Worm (Caenorhabditis elegans) whole organism, L3 larva: ENCODE data around the gene str-20.

Experiments
- R02D3.7 ChIP-seq: fragments of 150-350 bp; optimal IDR thresholded peaks from 2 replicates; lab custom pipeline; 2014; ENCODE audit warnings: missing biosample characterization, missing genetic modification characterization
- ZK546.5 ChIP-seq: sonication (generic microtip); optimal IDR thresholded peaks from 2 replicates; lab custom pipeline; 2017; ENCODE audit warnings: missing biosample characterization, missing genetic modification characterization
- ama-1 ChIP-seq: fragments of 150-350 bp; optimal IDR thresholded peaks from 2 replicates; lab custom pipeline; 2018
- ceh-16 ChIP-seq: sonication (generic microtip); optimal IDR thresholded peaks from 2 replicates; lab custom pipeline; 2017; ENCODE audit warnings: missing biosample characterization, missing genetic modification characterization
- ceh-28 ChIP-seq: fragments of 150-350 bp; optimal IDR thresholded peaks from 2 replicates; lab custom pipeline; 2014; ENCODE audit warnings: missing biosample characterization, missing genetic modification reagents, missing genetic modification characterization
- ceh-82 ChIP-seq: fragments of 150-350 bp; optimal IDR thresholded peaks from 2 replicates; lab custom pipeline; 2014; ENCODE audit warnings: missing biosample characterization, missing genetic modification characterization
- ceh-9 ChIP-seq: sonication (generic microtip); optimal IDR thresholded peaks from 2 replicates; lab custom pipeline; 2018; ENCODE audit warnings: missing biosample characterization, missing genetic modification characterization
- egl-27 ChIP-seq: sonication (generic microtip); optimal IDR thresholded peaks from 4 replicates; lab custom pipeline; 2017; ENCODE audit warnings: missing biosample characterization, missing genetic modification reagents, missing genetic modification characterization
- egl-5 ChIP-seq: fragments of 150-350 bp; optimal IDR thresholded peaks from 2 replicates; lab custom pipeline; 2017; ENCODE audit warnings: missing biosample characterization, missing genetic modification reagents, missing genetic modification characterization, inconsistent platforms
- elt-1 ChIP-seq: fragments of 150-350 bp; optimal IDR thresholded peaks from 2 replicates; lab custom pipeline; 2014; ENCODE audit warnings: missing biosample characterization, missing genetic modification characterization
- elt-2 ChIP-seq: sonication (generic microtip); optimal IDR thresholded peaks from 2 replicates; lab custom pipeline; 2016; ENCODE audit warnings: missing genetic modification reagents, mild to moderate bottlenecking, missing genetic modification characterization, missing compliant biosample characterization
- elt-3 ChIP-seq, 3 experiments: fragments of 150-350 bp in 1 of 3; sonication (generic microtip) in 2 of 3; optimal IDR thresholded peaks; 2 replicates in 2 of 3; 4 replicates in 1 of 3; lab custom pipeline; 2014 to 2017; ENCODE audit warnings: missing biosample characterization in 3 of 3, missing genetic modification characterization in 3 of 3
- eor-1 ChIP-seq, 2 experiments: fragments of 150-350 bp; optimal IDR thresholded peaks; 2 replicates each; lab custom pipeline; 2014 to 2018; ENCODE audit warnings: missing biosample characterization in 2 of 2, missing genetic modification characterization in 2 of 2
- fkh-10 ChIP-seq: sonication (generic microtip); optimal IDR thresholded peaks from 2 replicates; lab custom pipeline; 2017; ENCODE audit warnings: missing biosample characterization, missing genetic modification reagents, missing genetic modification characterization
- fkh-2 ChIP-seq: fragments of 150-350 bp; optimal IDR thresholded peaks from 2 replicates; lab custom pipeline; 2014; ENCODE audit warnings: missing biosample characterization, missing genetic modification reagents, missing genetic modification characterization
- fos-1 ChIP-seq: fragments of 150-350 bp; optimal IDR thresholded peaks from 2 replicates; lab custom pipeline; 2014; ENCODE audit warnings: missing biosample characterization, missing genetic modification characterization
- jun-1 ChIP-seq: fragments of 150-350 bp; optimal IDR thresholded peaks from 2 replicates; lab custom pipeline; 2014; ENCODE audit warnings: missing biosample characterization, missing genetic modification reagents, missing genetic modification characterization
- lin-15B ChIP-seq: fragments of 150-350 bp; optimal IDR thresholded peaks from 2 replicates; lab custom pipeline; 2014; ENCODE audit warnings: missing biosample characterization, missing genetic modification characterization
- lin-39 ChIP-seq: fragments of 150-350 bp; optimal IDR thresholded peaks from 2 replicates; lab custom pipeline; 2018; ENCODE audit warnings: missing biosample characterization, missing genetic modification reagents, missing genetic modification characterization
- lsy-12 ChIP-seq: sonication (generic microtip); optimal IDR thresholded peaks from 2 replicates; lab custom pipeline; 2016; ENCODE audit warnings: mild to moderate bottlenecking, missing genetic modification characterization, missing compliant biosample characterization
- mml-1 ChIP-seq: fragments of 150-350 bp; sonication (generic microtip); optimal IDR thresholded peaks from 3 replicates; lab custom pipeline; 2014; ENCODE audit warnings: missing biosample characterization, missing genetic modification characterization
- nfya-1 ChIP-seq: sonication (generic microtip); optimal IDR thresholded peaks from 2 replicates; lab custom pipeline; 2017; ENCODE audit warnings: missing genetic modification characterization, mild to moderate bottlenecking, missing compliant biosample characterization, antibody characterized with exemption, moderate library complexity; ENCODE audit not compliant: insufficient read depth
- nhr-11 ChIP-seq: fragments of 150-350 bp; optimal IDR thresholded peaks from 2 replicates; lab custom pipeline; 2014; ENCODE audit warnings: missing biosample characterization, missing genetic modification characterization
- nhr-12 ChIP-seq: fragments of 150-350 bp; optimal IDR thresholded peaks from 2 replicates; lab custom pipeline; 2014; ENCODE audit warnings: missing biosample characterization, missing genetic modification characterization
- nhr-23 ChIP-seq: fragments of 150-350 bp; optimal IDR thresholded peaks from 2 replicates; lab custom pipeline; 2014; ENCODE audit warnings: missing biosample characterization, missing genetic modification reagents, missing genetic modification characterization
- nhr-25 ChIP-seq: sonication (generic microtip); optimal IDR thresholded peaks from 2 replicates; lab custom pipeline; 2017; ENCODE audit warnings: missing biosample characterization, missing genetic modification characterization
- nhr-28 ChIP-seq: fragments of 150-350 bp; optimal IDR thresholded peaks from 2 replicates; lab custom pipeline; 2014; ENCODE audit warnings: missing biosample characterization, missing genetic modification characterization
- nhr-76 ChIP-seq: fragments of 150-350 bp; sonication (generic microtip); optimal IDR thresholded peaks from 5 replicates; lab custom pipeline; 2014; ENCODE audit warnings: missing biosample characterization, missing genetic modification characterization
- nhr-77 ChIP-seq: fragments of 150-350 bp; optimal IDR thresholded peaks from 2 replicates; lab custom pipeline; 2014; ENCODE audit warnings: missing biosample characterization, missing genetic modification characterization
- pha-4 ChIP-seq: fragments of 150-350 bp; optimal IDR thresholded peaks from 2 replicates; lab custom pipeline; 2014; ENCODE audit warnings: missing biosample characterization, missing genetic modification reagents, missing genetic modification characterization
- pqm-1 ChIP-seq: fragments of 150-350 bp; optimal IDR thresholded peaks from 2 replicates; lab custom pipeline; 2017; ENCODE audit warnings: missing biosample characterization, missing genetic modification characterization, inconsistent platforms
- sea-2 ChIP-seq: fragments of 150-350 bp; sonication (generic microtip); optimal IDR thresholded peaks from 4 replicates; lab custom pipeline; 2014; ENCODE audit warnings: missing biosample characterization, missing genetic modification reagents, missing genetic modification characterization
- skn-1 ChIP-seq: fragments of 150-350 bp; optimal IDR thresholded peaks from 2 replicates; lab custom pipeline; 2014; ENCODE audit warnings: missing biosample characterization, missing genetic modification characterization
- tbx-2 ChIP-seq: sonication (generic microtip); optimal IDR thresholded peaks from 2 replicates; lab custom pipeline; 2016; ENCODE audit warnings: mild to moderate bottlenecking, missing genetic modification characterization, missing compliant biosample characterization
- unc-62 ChIP-seq: fragments of 150-350 bp; sonication (generic microtip); optimal IDR thresholded peaks from 4 replicates; lab custom pipeline; 2014; ENCODE audit warnings: missing biosample characterization, missing genetic modification reagents, missing genetic modification characterization
- zag-1 ChIP-seq: fragments of 150-350 bp; optimal IDR thresholded peaks from 2 replicates; lab custom pipeline; 2014; ENCODE audit warnings: missing biosample characterization, missing genetic modification characterization

str-20 gene

DNA sequence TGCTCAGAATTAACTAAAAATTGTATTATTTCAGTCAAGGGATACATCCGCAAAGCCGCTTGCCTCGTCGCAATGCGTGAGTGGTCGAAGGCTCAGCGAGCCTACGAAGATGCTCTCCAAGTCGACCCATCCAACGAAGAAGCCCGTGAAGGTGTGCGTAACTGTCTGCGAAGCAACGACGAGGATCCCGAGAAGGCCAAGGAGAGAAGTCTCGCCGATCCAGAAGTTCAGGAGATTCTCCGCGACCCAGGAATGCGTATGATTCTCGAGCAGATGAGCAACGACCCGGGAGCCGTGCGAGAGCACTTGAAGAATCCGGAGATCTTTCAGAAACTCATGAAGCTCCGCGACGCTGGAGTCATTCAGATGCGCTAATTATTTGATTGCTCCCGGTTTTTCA, 18.1 kb downstream of the str-20 start:
- no peak for TF ChIP-seq nhr-12

DNA sequence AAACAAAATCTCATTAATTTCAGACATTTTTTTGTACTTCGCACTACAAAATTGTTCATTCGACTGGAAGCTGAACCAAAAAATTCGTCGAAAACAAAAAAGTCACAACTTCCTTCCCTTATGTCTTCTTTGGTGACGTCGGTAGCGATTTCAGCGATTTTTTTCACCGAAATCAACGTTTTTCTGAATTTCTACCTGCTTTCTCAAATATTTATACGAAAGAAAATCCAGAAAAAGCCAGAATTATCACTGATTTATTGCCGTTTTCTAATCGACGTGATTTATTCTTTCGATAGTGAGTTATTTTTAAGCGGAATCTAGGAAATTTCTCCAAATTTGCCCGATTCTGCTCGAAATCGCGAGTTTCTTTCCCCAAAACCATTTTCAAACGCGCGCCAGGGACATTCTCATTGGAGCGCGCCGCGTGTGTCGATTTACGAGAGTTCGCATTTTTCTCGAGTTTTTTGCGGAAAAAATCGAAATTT, 18.6 kb downstream of the str-20 start, which contains the start of gene srbc-58:
Gene srbc-58 (plus strand): TSS at position 121 of the 485 bp plus-strand sequence.
- TF ChIP-seq nhr-12 (no peak), R02D3.7 (tag; lab: Kevin White, UChicago) (peak; percentile 54), elt-2 (peak; percentile 21), lin-15B (no peak), skn-1 (no peak), pha-4 (tag; lab: Kevin White, UChicago) (peak; percentile 21), egl-5 (no peak), unc-62 (GFP tag; lab: Kevin White, UChicago) (no peak), ama-1 (lab: Kevin White, UChicago) (peak; percentile 93), egl-27 (no peak), sea-2 (GFP tag; lab: Kevin White, UChicago) (no peak), nhr-25 (peak; percentile 25), tbx-2 (tag; lab: Kevin White, UChicago) (peak; percentile 16)

DNA sequence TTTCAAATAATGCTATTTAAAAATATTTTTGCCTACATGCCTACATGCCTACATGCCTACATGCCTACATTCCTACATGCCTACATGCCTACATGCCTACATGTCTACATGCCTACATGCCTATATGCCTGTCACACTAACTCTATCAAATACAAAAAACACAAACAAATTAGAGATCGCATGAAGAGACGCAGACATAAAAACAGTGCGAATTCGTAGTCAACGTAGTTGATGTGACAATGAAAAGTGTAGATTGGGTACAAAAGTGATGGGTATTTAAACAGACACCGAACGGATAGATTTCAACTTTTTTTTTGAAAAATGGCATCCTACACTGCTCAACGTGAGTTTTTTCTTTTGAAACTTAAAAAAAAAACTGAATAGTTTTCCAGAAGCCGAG, 21.0 kb downstream of the str-20 start, which contains the start of gene R09E12.9:
Gene R09E12.9 (plus strand): TSS at position 316 of the 400 bp plus-strand sequence.
- TF ChIP-seq nfya-1 (tag; lab: Kevin White, UChicago) = peak; percentile 31
- TF ChIP-seq egl-5 = no peak
- no peak for TF ChIP-seq nhr-11 (tag; lab: Kevin White, UChicago)
- no peak for TF ChIP-seq zag-1 (tag; lab: Kevin White, UChicago)
- TF ChIP-seq ama-1 (lab: Kevin White, UChicago) = no peak
- TF ChIP-seq ceh-28 = no peak
- TF ChIP-seq lsy-12 = no peak
- peak; percentile 94 for TF ChIP-seq nhr-77 (tag; lab: Kevin White, UChicago)
- peak; percentile 45 for TF ChIP-seq nhr-23 (tag; lab: Kevin White, UChicago)
- TF ChIP-seq nhr-28 (tag; lab: Kevin White, UChicago) = no peak
- no peak for TF ChIP-seq pha-4 (tag; lab: Kevin White, UChicago)
- TF ChIP-seq nhr-76 (tag; lab: Kevin White, UChicago) = peak; percentile 81
- TF ChIP-seq pqm-1 (tag; lab: Kevin White, UChicago) = no peak
- TF ChIP-seq lin-15B = peak; percentile 15
- TF ChIP-seq nhr-25 = peak; percentile 34
- TF ChIP-seq elt-1 (tag; lab: Kevin White, UChicago) = peak; percentile 50
- TF ChIP-seq ceh-9 (tag; lab: Kevin White, UChicago) = no peak
- TF ChIP-seq, all 47 proteins: peak for 7

DNA sequence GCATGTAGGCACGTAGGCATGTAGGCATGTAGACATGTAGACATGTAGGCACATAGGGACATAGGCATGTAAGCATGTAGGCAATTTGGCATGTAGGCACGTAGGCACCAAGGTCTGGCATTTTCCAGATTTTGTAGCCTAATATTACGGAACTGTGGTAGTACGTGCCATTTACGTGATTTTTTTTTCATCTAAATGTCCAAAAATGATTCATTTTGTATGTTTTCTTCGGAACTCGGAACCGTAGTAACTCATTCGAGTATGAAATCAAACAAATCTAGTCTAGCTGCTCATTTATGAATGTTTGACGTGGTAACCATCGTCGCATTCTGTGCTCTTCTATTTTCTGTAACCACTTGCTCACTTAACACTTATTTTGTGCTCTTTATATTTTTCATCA, 22.1 kb downstream of the str-20 start, which contains the start of gene srbc-59:
Gene srbc-59 (plus strand): TSS at position 301 of the 400 bp plus-strand sequence.
- TF ChIP-seq lin-39 (tag; lab: Kevin White, UChicago) (no peak), lsy-12 (no peak), nhr-25 (no peak), tbx-2 (tag; lab: Kevin White, UChicago) (no peak), elt-2 (no peak), jun-1 (tag; lab: Kevin White, UChicago) (no peak), pha-4 (tag; lab: Kevin White, UChicago) (no peak), ceh-16 (tag; lab: Kevin White, UChicago) (no peak), fkh-10 (GFP tag; lab: Kevin White, UChicago) (no peak), ceh-28 (no peak), ceh-82 (tag; lab: Kevin White, UChicago) (no peak), ZK546.5 (tag; lab: Kevin White, UChicago) (no peak), pqm-1 (tag; lab: Kevin White, UChicago) (no peak), eor-1 (tag; optimal IDR thresholded peaks at IDR 0.05; lab: Kevin White, UChicago) (no peak)

DNA sequence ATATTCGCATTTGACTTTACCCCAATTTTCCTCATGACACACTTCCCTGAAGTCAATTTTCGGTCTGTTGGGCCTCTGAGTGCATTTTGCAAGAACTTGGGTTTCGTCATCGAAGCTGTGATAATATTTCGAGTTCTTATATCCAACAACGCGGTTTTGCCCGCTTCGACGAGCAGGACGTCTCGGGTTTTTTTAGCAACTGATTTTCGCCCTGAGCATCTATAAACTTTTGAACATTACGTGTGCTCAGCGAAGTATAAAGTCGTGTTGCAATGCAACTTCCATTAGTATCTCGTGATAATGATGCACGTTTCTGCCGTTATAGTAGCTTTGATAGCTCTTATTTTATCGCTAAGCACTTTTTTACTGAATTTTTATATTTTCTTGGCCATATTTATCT, 23.7 kb downstream of the str-20 start, which contains the start of gene srbc-60:
Gene srbc-60 (plus strand): TSS at position 301 of the 400 bp plus-strand sequence.
- TF ChIP-seq ceh-16 (tag; lab: Kevin White, UChicago) (no peak), fos-1 (no peak), ceh-82 (tag; lab: Kevin White, UChicago) (no peak), fkh-2 (tag; lab: Kevin White, UChicago) (no peak), pha-4 (tag; lab: Kevin White, UChicago) (no peak), ceh-28 (no peak), nhr-76 (tag; lab: Kevin White, UChicago) (no peak), sea-2 (GFP tag; lab: Kevin White, UChicago) (no peak), nhr-77 (tag; lab: Kevin White, UChicago) (no peak), ceh-9 (tag; lab: Kevin White, UChicago) (no peak), mml-1 (tag; lab: Kevin White, UChicago) (no peak), zag-1 (tag; lab: Kevin White, UChicago) (no peak), nhr-12 (no peak), nhr-23 (tag; lab: Kevin White, UChicago) (no peak), elt-3 (tag; optimal IDR thresholded peaks at IDR 0.05; lab: Kevin White, UChicago) (no peak)
